Fruit fly (Drosophila melanogaster) whole organism, embryonic: ENCODE results near the gene Lip3.

ENCODE experiments used
- ATbp ChIP-seq: fragments of 200-800 bp; sonication (Bioruptor generic); optimal IDR thresholded peaks from 2 replicates; lab custom pipeline; 2017; ENCODE audit warnings: missing biosample characterization, mild to moderate bottlenecking, missing genetic modification characterization, missing genetic modification reagents
- Awh ChIP-seq: fragments of 200-800 bp; sonication (Bioruptor generic); IDR thresholded peaks from 2 replicates; pipeline ENCODE4, ENCODE4 v1.3.6; 2022; ENCODE audit warnings: missing biosample characterization, missing genetic modification characterization
- B-H1 ChIP-seq: fragments of 200-800 bp; sonication (Bioruptor generic); IDR thresholded peaks from 3 replicates; pipeline ENCODE4 v1.3.6; 2022; ENCODE audit warnings: missing biosample characterization, missing genetic modification characterization
- CG10462 ChIP-seq: fragments of 200-800 bp; sonication (Bioruptor generic); optimal IDR thresholded peaks from 2 replicates; lab custom pipeline; 2016; ENCODE audit warnings: missing biosample characterization, missing genetic modification characterization
- CG11085 ChIP-seq: fragments of 200-800 bp; sonication (Bioruptor generic); IDR thresholded peaks from 2 replicates; pipeline ENCODE4 v1.3.6; 2022; ENCODE audit warnings: missing biosample characterization, missing genetic modification characterization
- CG11504 ChIP-seq: fragments of 200-800 bp; sonication (Bioruptor generic); optimal IDR thresholded peaks from 3 replicates; lab custom pipeline; 2019; ENCODE audit warnings: missing biosample characterization, mild to moderate bottlenecking, missing genetic modification characterization, moderate library complexity
- CG12219 ChIP-seq: fragments of 200-800 bp; sonication (Bioruptor generic); optimal IDR thresholded peaks from 3 replicates; lab custom pipeline; 2018; ENCODE audit warnings: missing biosample characterization, mild to moderate bottlenecking, missing genetic modification characterization
- CG12299 ChIP-seq: fragments of 200-800 bp; sonication (Bioruptor generic); optimal IDR thresholded peaks from 2 replicates; lab custom pipeline; 2018; ENCODE audit warnings: missing biosample characterization, mild to moderate bottlenecking, missing genetic modification characterization
- CG1603 ChIP-seq: fragments of 200-800 bp; sonication (Bioruptor generic); optimal IDR thresholded peaks from 2 replicates; lab custom pipeline; 2019; ENCODE audit warnings: missing biosample characterization, mild to moderate bottlenecking, missing genetic modification characterization, moderate library complexity
- CG1647 ChIP-seq: fragments of 200-800 bp; sonication (Bioruptor generic); optimal IDR thresholded peaks from 3 replicates; lab custom pipeline; 2016; ENCODE audit warnings: missing biosample characterization, missing genetic modification characterization
- CG2120 ChIP-seq: fragments of 200-800 bp; sonication (Bioruptor generic); optimal IDR thresholded peaks from 3 replicates; lab custom pipeline; 2016; ENCODE audit warnings: missing biosample characterization, missing genetic modification characterization
- CG2678 ChIP-seq: fragments of 200-800 bp; sonication (Bioruptor generic); optimal IDR thresholded peaks from 3 replicates; lab custom pipeline; 2019; ENCODE audit warnings: missing biosample characterization, mild to moderate bottlenecking, missing genetic modification characterization, moderate library complexity
- CG4328 ChIP-seq: fragments of 200-800 bp; sonication (Bioruptor generic); optimal IDR thresholded peaks from 3 replicates; lab custom pipeline; 2017; ENCODE audit warnings: missing biosample characterization, missing genetic modification reagents, missing genetic modification characterization
- CG5953 ChIP-seq: fragments of 200-800 bp; sonication (Bioruptor generic); IDR thresholded peaks from 2 replicates; pipeline ENCODE4 v1.3.6; 2022; ENCODE audit warnings: missing biosample characterization, missing genetic modification characterization
- CG8290 ChIP-seq, 3 experiments: fragments of 200-800 bp; sonication (Bioruptor generic); optimal IDR thresholded peaks; 2 replicates each; lab custom pipeline; 2016 to 2019; ENCODE audit warnings: missing biosample characterization in 3 of 3, missing genetic modification characterization in 3 of 3, mild to moderate bottlenecking in 2 of 3, moderate library complexity in 1 of 3
- CG9609 ChIP-seq: fragments of 200-800 bp; sonication (Bioruptor generic); optimal IDR thresholded peaks from 3 replicates; lab custom pipeline; 2016; ENCODE audit warnings: missing biosample characterization, missing genetic modification characterization
- Dad ChIP-seq: fragments of 200-800 bp; sonication (Bioruptor generic); optimal IDR thresholded peaks from 3 replicates; lab custom pipeline; 2016; ENCODE audit warnings: missing biosample characterization, missing genetic modification characterization
- Dbx ChIP-seq: fragments of 200-800 bp; sonication (Bioruptor generic); IDR thresholded peaks from 3 replicates; pipeline ENCODE4 v1.3.6; 2022; ENCODE audit warnings: missing biosample characterization, missing genetic modification characterization
- Dp ChIP-seq: fragments of 200-800 bp; sonication (Bioruptor generic); optimal IDR thresholded peaks from 2 replicates; lab custom pipeline; 2018; ENCODE audit warnings: missing biosample characterization, mild to moderate bottlenecking, missing genetic modification characterization, moderate library complexity
- E2f1 ChIP-seq: fragments of 200-800 bp; sonication (Bioruptor generic); IDR thresholded peaks from 2 replicates; pipeline ENCODE4 v1.3.6; 2022; ENCODE audit warnings: missing biosample characterization, missing genetic modification characterization
- H15 ChIP-seq: fragments of 200-800 bp; sonication (Bioruptor generic); IDR thresholded peaks from 3 replicates; pipeline ENCODE4 v1.3.6; 2022; ENCODE audit warnings: missing biosample characterization, missing genetic modification characterization
- HmgZ ChIP-seq: fragments of 200-800 bp; sonication (Bioruptor generic); optimal IDR thresholded peaks from 2 replicates; lab custom pipeline; 2018; ENCODE audit warnings: missing biosample characterization, mild to moderate bottlenecking, missing genetic modification characterization
- Hr3 ChIP-seq: fragments of 200-800 bp; sonication (Bioruptor generic); optimal IDR thresholded peaks from 3 replicates; lab custom pipeline; 2016; ENCODE audit warnings: missing biosample characterization, missing genetic modification characterization
- Hr39 ChIP-seq: fragments of >200 bp; optimal IDR thresholded peaks from 2 replicates; lab custom pipeline; 2017
- Myb ChIP-seq: fragments of 200-800 bp; sonication (Bioruptor generic); optimal IDR thresholded peaks from 2 replicates; lab custom pipeline; 2016; ENCODE audit warnings: missing biosample characterization, missing genetic modification characterization
- Nf-YB ChIP-seq: fragments of 200-800 bp; sonication (Bioruptor generic); optimal IDR thresholded peaks from 3 replicates; lab custom pipeline; 2019; ENCODE audit warnings: missing biosample characterization, mild to moderate bottlenecking, missing genetic modification characterization, moderate library complexity
- Opbp ChIP-seq: fragments of 200-800 bp; sonication (Bioruptor generic); IDR thresholded peaks from 3 replicates; pipeline ENCODE4 v1.3.6; 2022; ENCODE audit warnings: missing biosample characterization, missing genetic modification characterization; ENCODE audit not compliant: partially characterized antibody
- Sox102F ChIP-seq: fragments of 200-800 bp; sonication (Bioruptor generic); optimal IDR thresholded peaks from 2 replicates; lab custom pipeline; 2018; ENCODE audit warnings: missing biosample characterization, mild to moderate bottlenecking, missing genetic modification characterization, moderate library complexity
- Spps ChIP-seq: fragments of 200-800 bp; sonication (Bioruptor generic); optimal IDR thresholded peaks from 2 replicates; lab custom pipeline; 2018; ENCODE audit warnings: missing biosample characterization, mild to moderate bottlenecking, missing genetic modification characterization
- aop ChIP-seq: fragments of 200-800 bp; sonication (Bioruptor generic); IDR thresholded peaks from 2 replicates; pipeline ENCODE4 v1.3.6; 2022; ENCODE audit warnings: missing biosample characterization, missing genetic modification characterization
- cg ChIP-seq: fragments of 200-800 bp; sonication (Bioruptor generic); optimal IDR thresholded peaks from 3 replicates; lab custom pipeline; 2019; ENCODE audit warnings: missing biosample characterization, mild to moderate bottlenecking, missing genetic modification characterization, moderate library complexity
- ci ChIP-seq: fragments of 200-800 bp; sonication (Bioruptor generic); IDR thresholded peaks from 3 replicates; pipeline ENCODE4 v1.3.6; 2022; ENCODE audit warnings: missing biosample characterization, missing genetic modification characterization
- crp ChIP-seq, 2 experiments: fragments of 200-800 bp; sonication (Bioruptor generic); optimal IDR thresholded peaks; 2 replicates in 1 of 2; 3 replicates in 1 of 2; lab custom pipeline; 2017; ENCODE audit warnings: missing biosample characterization in 2 of 2, missing genetic modification characterization in 2 of 2, mild to moderate bottlenecking in 1 of 2, moderate library complexity in 1 of 2
- dan ChIP-seq: fragments of 200-800 bp; sonication (Bioruptor generic); IDR thresholded peaks from 2 replicates; pipeline ENCODE4 v1.3.6; 2022; ENCODE audit warnings: missing biosample characterization, missing genetic modification characterization
- ftz-f1 ChIP-seq: fragments of 200-800 bp; sonication (Bioruptor generic); optimal IDR thresholded peaks from 2 replicates; lab custom pipeline; 2016; ENCODE audit warnings: missing biosample characterization, missing genetic modification characterization
- grn ChIP-seq: fragments of 200-800 bp; sonication (Bioruptor generic); optimal IDR thresholded peaks from 3 replicates; lab custom pipeline; 2017; ENCODE audit warnings: missing biosample characterization, missing genetic modification characterization
- hb ChIP-seq: fragments of 200-800 bp; sonication (Bioruptor generic); IDR thresholded peaks from 3 replicates; pipeline ENCODE4 v1.3.6; 2022; ENCODE audit warnings: missing biosample characterization, missing genetic modification characterization; ENCODE audit not compliant: partially characterized antibody
- lbe ChIP-seq: fragments of 200-800 bp; sonication (Bioruptor generic); optimal IDR thresholded peaks from 2 replicates; lab custom pipeline; 2016; ENCODE audit warnings: missing biosample characterization, mild to moderate bottlenecking, missing genetic modification characterization
- nom ChIP-seq: fragments of 200-800 bp; sonication (Bioruptor generic); optimal IDR thresholded peaks from 2 replicates; lab custom pipeline; 2017; ENCODE audit warnings: missing biosample characterization, missing genetic modification characterization, mild to moderate bottlenecking, moderate library complexity, missing genetic modification reagents
- org-1 ChIP-seq: fragments of 200-800 bp; sonication (Bioruptor generic); optimal IDR thresholded peaks from 2 replicates; lab custom pipeline; 2017; ENCODE audit warnings: missing biosample characterization, missing genetic modification characterization
- pum ChIP-seq: fragments of 200-800 bp; sonication (Bioruptor generic); optimal IDR thresholded peaks from 2 replicates; lab custom pipeline; 2016; ENCODE audit warnings: missing biosample characterization, missing genetic modification characterization
- repo ChIP-seq: fragments of 200-800 bp; sonication (Bioruptor generic); optimal IDR thresholded peaks from 2 replicates; lab custom pipeline; 2016; ENCODE audit warnings: missing biosample characterization, missing genetic modification characterization
- row ChIP-seq: fragments of 200-800 bp; sonication (Bioruptor generic); IDR thresholded peaks from 3 replicates; pipeline ENCODE4 v1.3.6; 2022; ENCODE audit warnings: missing biosample characterization, missing genetic modification characterization
- sqz ChIP-seq: fragments of 200-800 bp; sonication (Bioruptor generic); optimal IDR thresholded peaks from 3 replicates; lab custom pipeline; 2018; ENCODE audit warnings: missing biosample characterization, mild to moderate bottlenecking, missing genetic modification characterization
- sug ChIP-seq: fragments of 200-800 bp; optimal IDR thresholded peaks from 2 replicates; lab custom pipeline; 2019; ENCODE audit warnings: missing biosample characterization, mild to moderate bottlenecking, missing genetic modification characterization, moderate library complexity
- tio ChIP-seq: fragments of 200-800 bp; sonication (Bioruptor generic); optimal IDR thresholded peaks from 2 replicates; lab custom pipeline; 2017; ENCODE audit warnings: missing biosample characterization, missing genetic modification characterization, inconsistent platforms
- tna ChIP-seq: fragments of 200-800 bp; sonication (Bioruptor generic); IDR thresholded peaks from 2 replicates; pipeline ENCODE4 v1.3.6; 2022; ENCODE audit warnings: missing biosample characterization, missing genetic modification characterization; ENCODE audit not compliant: partially characterized antibody
- vnd ChIP-seq: fragments of 200-800 bp; sonication (Bioruptor generic); IDR thresholded peaks from 3 replicates; pipeline ENCODE4 v1.3.6; 2022; ENCODE audit warnings: missing biosample characterization, missing genetic modification characterization; ENCODE audit not compliant: partially characterized antibody
- zf30C ChIP-seq: fragments of 200-800 bp; sonication (Bioruptor generic); optimal IDR thresholded peaks from 3 replicates; lab custom pipeline; 2018; ENCODE audit warnings: missing biosample characterization, mild to moderate bottlenecking, missing genetic modification characterization

Gene Lip3

dm6 chr3R:13371840-13372680, at the start of gene Lip3, which contains the start of gene CG34309:
Gene Lip3, minus strand, starts transcription at chr3R:13371904.
Gene CG34309, plus strand, starts transcription at chr3R:13372630.
- no peak for TF ChIP-seq ftz-f1
- TF ChIP-seq Dbx = 0 out of 3 replicates have a peak, but pooled peaks have one; percentile 11
- TF ChIP-seq repo = no peak
- TF ChIP-seq crp (GFP tag; optimal IDR thresholded peaks at IDR 0.05; lab: Kevin White, UChicago) = no peak
- no peak for TF ChIP-seq CG12299
- no peak for TF ChIP-seq CG9609
- TF ChIP-seq H15 (GFP tag; lab: Robert Waterston, UW) = no peak
- TF ChIP-seq CG4328 (GFP tag; lab: Kevin White, UChicago) = no peak
- peak; percentile 38; the same call in 1 of the 3 replicates for TF ChIP-seq row
- TF ChIP-seq B-H1 (GFP tag; lab: Robert Waterston, UW) = no peak
- TF ChIP-seq aop (GFP tag; lab: Robert Waterston, UW) = no peak
- no peak for TF ChIP-seq CG1647 (GFP tag; lab: Kevin White, UChicago)
- peak; percentile 95 for TF ChIP-seq CG11504
- TF ChIP-seq HmgZ (tag; lab: Kevin White, UChicago) = no peak
- TF ChIP-seq pum (GFP tag; lab: Kevin White, UChicago) = no peak
- TF ChIP-seq lbe (GFP tag; lab: Kevin White, UChicago) = no peak
- TF ChIP-seq CG11085 (GFP tag; lab: Robert Waterston, UW) = no peak
- peak; percentile 73 for TF ChIP-seq sug (tag; lab: Kevin White, UChicago)
- TF ChIP-seq grn (GFP tag; lab: Kevin White, UChicago) = peak; percentile 50
- TF ChIP-seq org-1 (GFP tag; lab: Kevin White, UChicago) = no peak
- TF ChIP-seq Sox102F = peak; percentile 3
- no peak for TF ChIP-seq cg (GFP tag; lab: Kevin White, UChicago)
- TF ChIP-seq hb (GFP tag; lab: Robert Waterston, UW) = no peak
- TF ChIP-seq Dad (GFP tag; lab: Kevin White, UChicago) = no peak
- no peak for TF ChIP-seq zf30C (GFP tag; lab: Kevin White, UChicago)
- no peak for TF ChIP-seq CG10462
- no peak for TF ChIP-seq tna (GFP tag; lab: Robert Waterston, UW)
- no peak for TF ChIP-seq Hr39 (lab: Kevin White, UChicago)
- TF ChIP-seq CG8290 (GFP tag; optimal IDR thresholded peaks at IDR 0.05; lab: Kevin White, UChicago) = no peak
- TF ChIP-seq CG8290 (tag; optimal IDR thresholded peaks at IDR 0.05; lab: Kevin White, UChicago) = no peak
- no peak for TF ChIP-seq CG12219
- no peak for TF ChIP-seq dan (GFP tag; lab: Robert Waterston, UW)
- no peak for TF ChIP-seq ci
- TF ChIP-seq Awh (GFP tag; lab: Robert Waterston, UW) = no peak
- TF ChIP-seq CG5953 = no peak
- peak; percentile 44 for TF ChIP-seq CG2678
- no peak for TF ChIP-seq Spps (tag; lab: Kevin White, UChicago)
- TF ChIP-seq Hr3 (GFP tag; lab: Kevin White, UChicago) = no peak
- TF ChIP-seq Nf-YB (GFP tag; lab: Kevin White, UChicago) = no peak
- no peak for TF ChIP-seq CG1603 (tag; lab: Kevin White, UChicago)
- TF ChIP-seq sqz (GFP tag; lab: Kevin White, UChicago) = no peak
- TF ChIP-seq ATbp (GFP tag; lab: Kevin White, UChicago) = no peak
- TF ChIP-seq tio (GFP tag; lab: Kevin White, UChicago) = no peak
- TF ChIP-seq nom (GFP tag; lab: Kevin White, UChicago) = no peak
- TF ChIP-seq Dp (GFP tag; lab: Kevin White, UChicago) = no peak
- TF ChIP-seq vnd (GFP tag; lab: Robert Waterston, UW) = no peak
- TF ChIP-seq Opbp (GFP tag; lab: Robert Waterston, UW) = no peak
- TF ChIP-seq E2f1 (GFP tag; lab: Robert Waterston, UW) = no peak
- peak; percentile 24 for TF ChIP-seq CG2120
- TF ChIP-seq Myb = no peak
